Fruit fly (Drosophila melanogaster) S2 (cell line): ENCODE measurements around the gene Scsalpha2.

Experiments
- CG8478 ChIP-seq: fragments of >200 bp; optimal IDR thresholded peaks from 2 replicates; lab custom pipeline; 2018
- CTCF ChIP-seq, 2 experiments: fragments of >200 bp; optimal IDR thresholded peaks; 2 replicates each; lab custom pipeline; 2018

Gene Scsalpha2

DNA sequence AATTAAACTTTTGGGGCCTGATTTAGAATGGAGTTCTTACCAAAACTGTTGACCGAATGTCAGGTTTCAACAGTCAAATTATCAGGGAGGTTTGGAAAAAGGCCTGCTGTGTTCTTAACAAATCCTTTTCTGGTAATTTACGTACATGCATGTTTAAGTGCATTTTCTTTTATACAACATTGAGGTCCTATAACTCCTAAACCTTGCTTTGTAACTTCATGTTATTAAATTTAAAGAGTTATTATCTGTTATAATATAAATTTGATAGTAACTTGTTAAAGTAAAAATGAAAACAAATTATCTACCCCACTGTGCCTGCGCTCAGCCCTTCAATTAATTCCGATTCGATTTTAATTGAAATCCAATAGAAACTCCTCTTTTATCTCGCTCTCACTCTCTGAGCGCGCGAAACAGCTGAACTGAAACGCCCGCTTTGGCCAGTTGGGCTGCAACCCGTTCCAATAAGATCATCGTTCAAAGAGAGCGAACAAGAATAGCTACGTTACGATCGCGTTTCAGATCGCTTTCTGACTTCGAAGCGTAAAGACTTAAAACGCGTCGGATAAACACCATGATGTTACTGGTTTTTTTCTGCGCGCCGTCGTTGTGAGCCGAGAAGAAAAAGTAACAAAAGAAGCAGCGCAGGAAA, at the start of gene Scsalpha2:
Gene Scsalpha2, minus strand, starts transcription at position 51 of the 649 bp plus-strand sequence.
- TF ChIP-seq CG8478 (lab: Kevin White, UChicago) (no peak), CTCF (optimal IDR thresholded peaks at IDR 0.05; lab: Kevin White, UChicago) (no peak)

dm6 chr3R:19510338-19511130, 47.7 kb upstream of the Scsalpha2 start:
- TF ChIP-seq CG8478 (lab: Kevin White, UChicago) (no peak), CTCF (optimal IDR thresholded peaks at IDR 0.05; lab: Kevin White, UChicago) (no peak)

- TF ChIP-seq CTCF (optimal IDR thresholded peaks at IDR 0.05; lab: Kevin White, UChicago) (no peak), CG8478 (lab: Kevin White, UChicago) (no peak)
Observed at dm6 chr3R:19509186-19509522, 46.3 kb upstream of the Scsalpha2 start.

DNA sequence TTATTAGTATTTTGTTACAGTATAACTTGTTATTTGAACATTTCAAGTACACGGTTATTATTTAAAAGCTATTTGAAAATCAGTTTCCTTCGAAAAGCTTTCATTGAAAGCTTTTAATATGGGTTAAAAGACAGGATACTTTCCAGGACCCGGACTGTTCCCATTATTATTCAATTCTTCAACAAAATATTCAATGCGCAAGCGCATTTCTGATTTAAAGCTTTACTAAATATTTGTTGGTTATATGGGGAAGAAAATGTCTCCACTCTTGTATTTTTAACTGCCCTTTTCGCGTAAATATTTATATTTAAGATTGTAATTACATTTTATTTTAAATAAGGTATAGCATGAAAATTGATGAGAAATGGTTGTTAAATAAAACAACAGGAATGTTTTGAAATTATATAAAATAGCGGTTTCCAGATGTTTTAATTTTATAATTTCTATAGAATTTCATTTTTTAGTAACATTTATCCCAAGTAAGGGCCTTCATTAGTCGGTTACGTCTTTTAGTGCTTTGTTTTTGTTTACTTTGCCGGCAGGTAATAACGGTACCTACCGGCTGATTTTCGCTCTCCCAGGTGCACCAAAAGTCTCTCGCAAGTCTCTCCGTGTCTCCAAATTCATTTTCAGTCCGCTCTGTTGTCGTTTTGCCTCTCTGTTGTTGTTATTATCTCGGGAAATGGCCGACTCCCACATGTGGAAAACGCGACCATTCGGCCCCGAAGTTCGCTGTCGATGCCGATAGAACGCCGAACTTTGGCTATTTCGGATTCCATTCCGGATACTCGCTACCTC, 45.7 kb upstream of the Scsalpha2 start:
- no peak for TF ChIP-seq CG8478 (lab: Kevin White, UChicago)
- TF ChIP-seq CTCF (optimal IDR thresholded peaks at IDR 0.05; lab: Kevin White, UChicago) = no peak

DNA sequence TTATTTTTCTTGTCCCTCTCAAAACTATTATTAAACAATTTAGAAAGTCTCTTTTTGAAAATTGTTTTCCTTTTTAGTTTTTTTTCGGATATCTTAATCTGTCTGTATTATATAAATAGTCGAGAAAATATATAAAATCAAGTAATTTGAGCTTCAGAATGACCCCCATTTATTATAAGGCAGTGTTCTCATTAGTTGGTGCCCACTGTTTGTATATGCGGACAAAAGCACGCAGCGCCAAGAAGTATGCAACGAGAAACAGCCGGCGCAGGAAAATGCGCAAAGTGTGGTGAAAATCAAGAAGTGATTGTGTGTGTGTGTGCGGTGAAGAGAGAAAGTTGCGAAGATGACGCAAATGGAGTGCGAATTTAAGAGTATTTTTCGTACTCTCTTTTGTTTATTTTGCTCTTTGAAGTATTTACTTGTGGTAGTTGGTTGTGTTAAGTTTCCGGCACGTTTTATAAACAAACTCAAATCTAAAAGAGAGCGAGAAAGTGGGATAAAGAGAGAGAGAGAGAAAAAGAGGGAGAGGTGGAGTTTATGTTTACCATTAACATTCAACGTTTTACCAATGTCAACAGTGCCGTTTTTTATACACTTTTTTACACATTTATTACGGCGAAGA, 40.3 kb upstream of the Scsalpha2 start:
- TF ChIP-seq CG8478 (lab: Kevin White, UChicago) (no peak), CTCF (optimal IDR thresholded peaks at IDR 0.05; lab: Kevin White, UChicago) (no peak)

DNA sequence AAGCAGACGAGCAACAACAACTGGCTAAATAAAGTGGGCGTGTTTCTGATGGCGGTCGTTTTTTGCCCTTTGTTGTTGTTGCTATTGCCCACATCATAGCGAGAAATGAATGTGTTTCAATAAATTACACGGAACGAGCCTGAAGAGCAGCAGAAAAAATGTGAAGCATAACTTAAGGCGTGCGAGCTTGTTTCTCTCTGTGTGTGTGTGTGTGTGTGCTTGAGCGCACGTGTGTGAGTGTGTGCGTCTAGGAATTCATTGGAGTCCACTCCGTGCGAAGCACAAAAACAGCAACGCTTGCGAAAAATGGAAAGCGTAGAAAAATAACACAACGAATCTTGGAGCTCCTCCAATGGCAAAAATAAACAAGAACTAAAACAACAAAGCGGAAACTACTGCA, 37.7 kb upstream of the Scsalpha2 start:
- TF ChIP-seq CG8478 (lab: Kevin White, UChicago) (no peak), CTCF (optimal IDR thresholded peaks at IDR 0.05; lab: Kevin White, UChicago) (no peak)

- TF ChIP-seq CTCF (optimal IDR thresholded peaks at IDR 0.05; lab: Kevin White, UChicago) = no peak
Observed at dm6 chr3R:19499776-19500175, 36.9 kb upstream of the Scsalpha2 start.

dm6 chr3R:19499374-19499703, 36.5 kb upstream of the Scsalpha2 start:
- no peak for TF ChIP-seq CG8478 (lab: Kevin White, UChicago)
- no peak for TF ChIP-seq CTCF (optimal IDR thresholded peaks at IDR 0.05; lab: Kevin White, UChicago)

dm6 chr3R:19498672-19499373, 36.0 kb upstream of the Scsalpha2 start:
- TF ChIP-seq CG8478 (lab: Kevin White, UChicago) (no peak), CTCF (optimal IDR thresholded peaks at IDR 0.05; lab: Kevin White, UChicago) (no peak)

DNA sequence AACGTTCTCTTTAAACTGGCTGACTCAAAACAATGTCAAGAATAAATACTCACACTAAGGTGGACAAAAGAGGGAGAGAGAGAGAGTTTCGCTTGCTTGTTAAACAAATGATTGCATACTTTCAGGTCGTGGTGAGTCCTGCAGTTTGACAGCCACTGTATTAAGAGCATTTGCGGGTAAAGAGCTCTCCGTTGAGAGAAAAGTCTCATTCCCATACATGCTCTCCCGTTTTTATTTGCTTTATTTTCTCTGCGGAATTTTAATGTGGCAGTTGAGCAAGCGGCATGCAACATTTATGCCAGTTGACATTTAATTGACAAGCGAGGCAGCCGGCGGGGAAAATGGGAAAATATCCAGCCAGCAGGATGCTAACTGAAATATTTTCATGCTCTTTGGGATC, 32.4 kb upstream of the Scsalpha2 start:
- TF ChIP-seq CG8478 (lab: Kevin White, UChicago) = no peak
- peak; percentile 49 to 56 for TF ChIP-seq CTCF (optimal IDR thresholded peaks at IDR 0.05; lab: Kevin White, UChicago)

DNA sequence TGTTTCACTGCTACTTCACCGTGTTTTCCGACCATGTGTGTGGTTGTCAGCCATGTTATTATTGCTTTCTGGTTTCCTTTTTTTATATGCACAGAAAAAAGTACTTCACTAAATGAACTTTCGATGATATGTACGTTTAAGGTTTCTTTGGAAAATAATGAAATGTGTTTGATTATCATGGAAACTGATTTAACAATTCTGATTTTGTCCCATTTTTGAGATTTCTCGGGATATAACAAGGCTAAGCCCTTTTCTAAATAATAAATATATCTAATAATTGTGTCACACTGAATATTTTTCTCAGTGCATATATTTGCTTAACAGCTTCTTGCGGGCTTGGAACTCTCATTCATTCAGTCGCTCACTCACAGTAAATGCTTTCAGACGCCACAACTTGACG, 29.5 kb upstream of the Scsalpha2 start:
- no peak for TF ChIP-seq CG8478 (lab: Kevin White, UChicago)
- no peak for TF ChIP-seq CTCF (optimal IDR thresholded peaks at IDR 0.05; lab: Kevin White, UChicago)

dm6 chr3R:19490996-19491395, 28.1 kb upstream of the Scsalpha2 start, which contains the start of gene CG15025:
Gene CG15025 (minus strand): TSS chr3R:19491115.
- TF ChIP-seq CG8478 (lab: Kevin White, UChicago) = no peak
- peak; percentile 82 to 93 for TF ChIP-seq CTCF (optimal IDR thresholded peaks at IDR 0.05; lab: Kevin White, UChicago)

DNA sequence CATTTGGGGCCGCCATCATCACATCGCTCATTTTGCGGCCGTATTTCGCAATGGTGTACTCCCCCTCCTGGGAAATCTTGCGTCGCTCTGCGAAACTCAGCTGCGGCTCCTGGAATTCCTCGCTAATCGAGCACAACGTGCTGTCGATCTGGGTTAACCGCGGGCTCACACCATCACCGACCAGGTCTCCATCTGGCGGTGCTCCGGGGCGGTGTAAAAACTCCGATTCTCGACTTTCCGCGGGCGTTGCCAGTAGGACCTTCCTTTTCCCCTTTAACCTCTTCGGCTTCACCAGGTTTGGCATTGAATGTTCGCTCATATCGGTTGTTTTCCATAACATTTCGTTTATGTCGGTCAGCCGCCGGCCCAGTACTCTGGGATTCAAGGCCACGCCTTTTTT, 27.1 kb upstream of the Scsalpha2 start:
- peak; percentile 56 to 57 for TF ChIP-seq CTCF (optimal IDR thresholded peaks at IDR 0.05; lab: Kevin White, UChicago)
- no peak for TF ChIP-seq CG8478 (lab: Kevin White, UChicago)

DNA sequence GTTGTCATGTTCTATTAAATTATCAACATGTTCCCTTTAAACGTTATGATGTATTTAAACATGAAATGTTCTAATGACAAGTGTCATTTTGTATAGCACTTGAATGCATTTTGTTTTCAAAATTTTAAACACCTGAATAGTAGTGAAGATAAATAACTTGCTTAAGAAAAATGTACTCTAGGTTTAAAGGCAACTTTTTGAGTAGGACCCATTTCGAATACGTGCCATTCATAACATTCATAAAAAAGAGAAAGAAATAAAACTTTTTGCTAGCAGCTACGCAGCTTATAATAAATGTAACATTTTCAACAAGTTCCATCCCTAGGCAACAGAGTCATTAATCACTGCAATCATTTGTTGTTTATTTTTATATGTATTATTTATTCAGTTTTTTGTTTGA, 23.6 kb upstream of the Scsalpha2 start:
- TF ChIP-seq CTCF (optimal IDR thresholded peaks at IDR 0.05; lab: Kevin White, UChicago) (no peak), CG8478 (lab: Kevin White, UChicago) (no peak)
